Fruit fly (Drosophila melanogaster) whole organism, adult: ENCODE results near the gene Ilp8.

Experiments used
- CG11617 ChIP-seq: fragments of 200-800 bp; sonication (Bioruptor generic); optimal IDR thresholded peaks from 2 replicates; lab custom pipeline; 2017; ENCODE audit warnings: mild to moderate bottlenecking, missing biosample characterization, missing genetic modification reagents, missing genetic modification characterization
- CG12768 ChIP-seq: fragments of 200-800 bp; sonication (Bioruptor generic); optimal IDR thresholded peaks from 2 replicates; lab custom pipeline; 2017; ENCODE audit warnings: missing biosample characterization, missing genetic modification characterization, mild to moderate bottlenecking, moderate library complexity, missing genetic modification reagents
- CG14711 ChIP-seq: fragments of 200-800 bp; sonication (Bioruptor generic); optimal IDR thresholded peaks from 2 replicates; lab custom pipeline; 2018; ENCODE audit warnings: missing biosample characterization, mild to moderate bottlenecking, missing genetic modification characterization, moderate library complexity
- CG1620 ChIP-seq: fragments of 200-800 bp; sonication (Bioruptor generic); optimal IDR thresholded peaks from 2 replicates; lab custom pipeline; 2016; ENCODE audit warnings: missing biosample characterization, missing genetic modification characterization
- CG33017 ChIP-seq: fragments of 200-800 bp; sonication (Bioruptor generic); optimal IDR thresholded peaks from 2 replicates; lab custom pipeline; 2018; ENCODE audit warnings: missing biosample characterization, mild to moderate bottlenecking, missing genetic modification characterization, moderate library complexity
- CG5204 ChIP-seq: fragments of 200-800 bp; sonication (Bioruptor generic); optimal IDR thresholded peaks from 2 replicates; lab custom pipeline; 2016; ENCODE audit warnings: missing biosample characterization, missing genetic modification characterization
- CG7045 ChIP-seq: fragments of 200-800 bp; sonication (Bioruptor generic); optimal IDR thresholded peaks from 2 replicates; lab custom pipeline; 2017; ENCODE audit warnings: missing biosample characterization, mild to moderate bottlenecking, missing genetic modification characterization
- CG7101 ChIP-seq: fragments of 200-800 bp; sonication (Bioruptor generic); optimal IDR thresholded peaks from 2 replicates; lab custom pipeline; 2018; ENCODE audit warnings: missing biosample characterization, mild to moderate bottlenecking, missing genetic modification characterization, moderate library complexity
- Clk ChIP-seq: fragments of 200-800 bp; sonication (Bioruptor generic); optimal IDR thresholded peaks from 2 replicates; lab custom pipeline; 2017; ENCODE audit warnings: missing biosample characterization, missing genetic modification characterization
- Crg-1 ChIP-seq: fragments of 200-800 bp; sonication (Bioruptor generic); optimal IDR thresholded peaks from 2 replicates; lab custom pipeline; 2016; ENCODE audit warnings: missing biosample characterization, missing genetic modification characterization
- Hr96 ChIP-seq: fragments of 200-800 bp; sonication (Bioruptor generic); optimal IDR thresholded peaks from 2 replicates; lab custom pipeline; 2016; ENCODE audit warnings: missing biosample characterization, missing genetic modification characterization
- Mnt ChIP-seq: fragments of 200-800 bp; sonication (Bioruptor generic); optimal IDR thresholded peaks from 2 replicates; lab custom pipeline; 2016; ENCODE audit warnings: missing biosample characterization, mild to moderate bottlenecking, missing genetic modification characterization
- bab1 ChIP-seq: fragments of 200-800 bp; sonication (Bioruptor generic); optimal IDR thresholded peaks from 3 replicates; lab custom pipeline; 2019; ENCODE audit warnings: missing biosample characterization, mild to moderate bottlenecking, missing genetic modification characterization, moderate library complexity
- cic ChIP-seq: fragments of 200-800 bp; sonication (Bioruptor generic); optimal IDR thresholded peaks from 2 replicates; lab custom pipeline; 2017; ENCODE audit warnings: missing biosample characterization, mild to moderate bottlenecking, missing genetic modification characterization, moderate library complexity
- cnc ChIP-seq, 2 experiments: fragments of >200 bp; optimal IDR thresholded peaks; 2 replicates each; lab custom pipeline; 2017
- kay ChIP-seq: fragments of 200-800 bp; sonication (Bioruptor generic); peaks from one replicate; lab custom pipeline; 2016; ENCODE audit warnings: missing biosample characterization, missing genetic modification characterization, borderline replicate concordance
- ovo ChIP-seq: fragments of 200-800 bp; sonication (Bioruptor generic); optimal IDR thresholded peaks from 2 replicates; lab custom pipeline; 2016; ENCODE audit warnings: missing biosample characterization, missing genetic modification characterization
- pad ChIP-seq: fragments of 200-800 bp; sonication (Bioruptor generic); optimal IDR thresholded peaks from 3 replicates; lab custom pipeline; 2017; ENCODE audit warnings: missing biosample characterization, missing genetic modification characterization, mild to moderate bottlenecking, moderate library complexity, missing genetic modification reagents
- tj ChIP-seq: fragments of 200-800 bp; sonication (Bioruptor generic); optimal IDR thresholded peaks from 3 replicates; lab custom pipeline; 2017; ENCODE audit warnings: missing biosample characterization, mild to moderate bottlenecking, missing genetic modification characterization, moderate library complexity
- toe ChIP-seq: fragments of 200-800 bp; sonication (Bioruptor generic); optimal IDR thresholded peaks from 2 replicates; lab custom pipeline; 2016; ENCODE audit warnings: missing biosample characterization, missing genetic modification characterization

Ilp8 gene

dm6 chr3L:16989169-16989568 is 42.7 kb downstream of the Ilp8 start:
- TF ChIP-seq CG12768 (no peak), pad (no peak), CG11617 (GFP tag; lab: Kevin White, UChicago) (no peak), ovo (no peak), cic (GFP tag; lab: Kevin White, UChicago) (no peak), Clk (GFP tag; lab: Kevin White, UChicago) (no peak), CG1620 (GFP tag; lab: Kevin White, UChicago) (no peak), Crg-1 (GFP tag; lab: Kevin White, UChicago) (no peak), tj (GFP tag; lab: Kevin White, UChicago) (no peak), Mnt (GFP tag; lab: Kevin White, UChicago) (no peak)

- TF ChIP-seq CG7101 (no peak), pad (no peak)
These were observed 43.4 kb downstream of the Ilp8 start for dm6 chr3L:16988526-16988925.

dm6 chr3L:16987347-16987746 is 44.5 kb downstream of the Ilp8 start:
- TF ChIP-seq Crg-1 (GFP tag; lab: Kevin White, UChicago) (no peak), CG12768 (no peak), CG7101 (no peak), CG5204 (GFP tag; lab: Kevin White, UChicago) (no peak), CG1620 (GFP tag; lab: Kevin White, UChicago) (no peak), Clk (GFP tag; lab: Kevin White, UChicago) (no peak), CG11617 (GFP tag; lab: Kevin White, UChicago) (no peak), pad (no peak), toe (GFP tag; lab: Kevin White, UChicago) (no peak), bab1 (GFP tag; lab: Kevin White, UChicago) (no peak), CG14711 (no peak), Hr96 (no peak), CG33017 (tag; lab: Kevin White, UChicago) (no peak)

dm6 chr3L:16986062-16987013 is 45.5 kb downstream of the Ilp8 start:
- TF ChIP-seq CG1620 (GFP tag; lab: Kevin White, UChicago) (peak; percentile 7), CG7045 (GFP tag; lab: Kevin White, UChicago) (peak; percentile 58), kay (GFP tag; lab: Kevin White, UChicago) (peak; percentile 7), cic (GFP tag; lab: Kevin White, UChicago) (peak; percentile 16), CG12768 (no peak), Hr96 (peak; percentile 52), tj (GFP tag; lab: Kevin White, UChicago) (peak; percentile 9), CG14711 (peak; percentile 1), Clk (GFP tag; lab: Kevin White, UChicago) (no peak), toe (GFP tag; lab: Kevin White, UChicago) (no peak), CG33017 (tag; lab: Kevin White, UChicago) (no peak), Crg-1 (GFP tag; lab: Kevin White, UChicago) (no peak), cnc (optimal IDR thresholded peaks at IDR 0.05; lab: Kevin White, UChicago) (no peak), pad (peak; percentile 54), CG7101 (peak; percentile 16), bab1 (GFP tag; lab: Kevin White, UChicago) (no peak), Mnt (GFP tag; lab: Kevin White, UChicago) (no peak), CG11617 (GFP tag; lab: Kevin White, UChicago) (peak; percentile 48), ovo (no peak), CG5204 (GFP tag; lab: Kevin White, UChicago) (no peak)

dm6 chr3L:16985578-16985977 is 46.3 kb downstream of the Ilp8 start:
- peak; percentile 39 for TF ChIP-seq kay (GFP tag; lab: Kevin White, UChicago)
- TF ChIP-seq CG7101: no peak

dm6 chr3L:16984813-16985387 is 47.0 kb downstream of the Ilp8 start:
- TF ChIP-seq cic (GFP tag; lab: Kevin White, UChicago) (peak; percentile 19), CG11617 (GFP tag; lab: Kevin White, UChicago) (no peak)

dm6 chr3L:16984042-16984441 is 47.8 kb downstream of the Ilp8 start:
- TF ChIP-seq Clk (GFP tag; lab: Kevin White, UChicago) (no peak), kay (GFP tag; lab: Kevin White, UChicago) (peak; percentile 78), cic (GFP tag; lab: Kevin White, UChicago) (peak; percentile 31)
